Worm (Caenorhabditis elegans) whole organism, young adult: ENCODE data around the gene malt-1.

Source experiments
- B0019.2 ChIP-seq: fragments of 200-800 bp; sonication (Bioruptor generic); conservative IDR thresholded peaks from 2 replicates; pipeline ENCODE4 v1.3.6; 2022; ENCODE audit warnings: missing genetic modification reagents, missing genetic modification characterization, missing compliant biosample characterization
- F37B4.10 ChIP-seq: fragments of 200-800 bp; sonication (Bioruptor generic); IDR thresholded peaks from 2 replicates; pipeline ENCODE4 v1.3.6; 2022; ENCODE audit warnings: missing genetic modification characterization, missing compliant biosample characterization
- F49E8.2 ChIP-seq: sonication (generic microtip); optimal IDR thresholded peaks from 3 replicates; lab custom pipeline; 2017; ENCODE audit warnings: missing genetic modification characterization, mild to moderate bottlenecking, missing compliant biosample characterization, antibody characterized with exemption, moderate library complexity; ENCODE audit not compliant: insufficient read depth
- K12H6.12 ChIP-seq: fragments of 200-800 bp; sonication (Bioruptor generic); optimal IDR thresholded peaks from 2 replicates; lab custom pipeline; 2018; ENCODE audit warnings: mild to moderate bottlenecking, missing genetic modification characterization, missing compliant biosample characterization
- ZK185.1 ChIP-seq: sonication (generic microtip); optimal IDR thresholded peaks from 2 replicates; lab custom pipeline; 2016; ENCODE audit warnings: mild to moderate bottlenecking, missing genetic modification characterization, missing compliant biosample characterization; ENCODE audit not compliant: poor library complexity, severe bottlenecking
- ama-1 ChIP-seq, 3 experiments: fragments of 150-350 bp in 1 of 3; sonication (generic microtip) in 2 of 3; optimal IDR thresholded peaks; 2 replicates each; lab custom pipeline; 2014 to 2018; ENCODE audit warnings: missing biosample characterization in 2 of 3, missing genetic modification characterization in 2 of 3, missing genetic modification reagents in 2 of 3
- atf-7 ChIP-seq: sonication (generic microtip); optimal IDR thresholded peaks from 2 replicates; lab custom pipeline; 2017; ENCODE audit warnings: mild to moderate bottlenecking, missing genetic modification characterization, missing compliant biosample characterization
- attf-5 ChIP-seq: fragments of 200-800 bp; sonication (Bioruptor generic); optimal IDR thresholded peaks from 2 replicates; lab custom pipeline; 2018; ENCODE audit warnings: mild to moderate bottlenecking, missing genetic modification characterization, missing compliant biosample characterization
- cebp-1 ChIP-seq, 2 experiments: fragments of 200-800 bp in 1 of 2; sonication (Bioruptor generic) in 1 of 2; sonication (generic microtip) in 1 of 2; IDR thresholded peaks in 1 of 2; optimal IDR thresholded peaks in 1 of 2; 2 replicates each; pipeline versions ENCODE4 v1.3.6 to Lab custom; 2017 to 2022; ENCODE audit warnings: missing compliant biosample characterization in 2 of 2, missing genetic modification characterization in 2 of 2, mild to moderate bottlenecking in 1 of 2, missing genetic modification reagents in 1 of 2, moderate library complexity in 1 of 2
- ceh-27 ChIP-seq: fragments of 200-800 bp; sonication (Bioruptor generic); optimal IDR thresholded peaks from 2 replicates; lab custom pipeline; 2018; ENCODE audit warnings: mild to moderate bottlenecking, missing genetic modification characterization, moderate library complexity, missing compliant biosample characterization
- die-1 ChIP-seq: sonication (generic microtip); optimal IDR thresholded peaks from 2 replicates; lab custom pipeline; 2016; ENCODE audit warnings: missing genotype, mild to moderate bottlenecking, missing genetic modification characterization, missing compliant biosample characterization
- dox-1 ChIP-seq: fragments of 200-800 bp; sonication (Bioruptor generic); IDR thresholded peaks from 2 replicates; pipeline ENCODE4 v1.3.6; 2022; ENCODE audit warnings: missing genetic modification reagents, missing genetic modification characterization, missing compliant biosample characterization
- egrh-3 ChIP-seq: fragments of 200-800 bp; sonication (Bioruptor generic); IDR thresholded peaks from 2 replicates; pipeline ENCODE4 v1.3.6; 2022; ENCODE audit warnings: missing genetic modification reagents, missing genetic modification characterization, missing compliant biosample characterization
- ets-4 ChIP-seq: fragments of 200-800 bp; sonication (Bioruptor generic); optimal IDR thresholded peaks from 2 replicates; lab custom pipeline; 2018; ENCODE audit warnings: mild to moderate bottlenecking, missing genetic modification characterization, missing compliant biosample characterization
- gei-17 ChIP-seq: fragments of 200-800 bp; sonication (Bioruptor generic); optimal IDR thresholded peaks from 2 replicates; lab custom pipeline; 2018; ENCODE audit warnings: mild to moderate bottlenecking, missing genetic modification characterization, missing compliant biosample characterization
- him-1 ChIP-seq: sonication (generic microtip); optimal IDR thresholded peaks from 2 replicates; lab custom pipeline; 2016; ENCODE audit warnings: missing genotype, missing genetic modification reagents, missing genetic modification characterization, missing compliant biosample characterization
- hmg-1.2 ChIP-seq: fragments of 200-800 bp; sonication (Bioruptor generic); IDR thresholded peaks from 2 replicates; pipeline ENCODE4 v1.3.6; 2022; ENCODE audit warnings: missing genetic modification reagents, missing genetic modification characterization, missing compliant biosample characterization
- let-607 ChIP-seq, 2 experiments: fragments of 200-800 bp in 1 of 2; sonication (Bioruptor generic) in 1 of 2; sonication (generic microtip) in 1 of 2; optimal IDR thresholded peaks; 2 replicates each; lab custom pipeline; 2016 to 2018; ENCODE audit warnings: mild to moderate bottlenecking in 2 of 2, missing compliant biosample characterization in 2 of 2, missing genetic modification characterization in 2 of 2, moderate library complexity in 2 of 2, missing genotype in 1 of 2
- lin-26 ChIP-seq: fragments of 200-800 bp; sonication (Bioruptor generic); IDR thresholded peaks from 2 replicates; pipeline ENCODE4 v1.3.6; 2022; ENCODE audit warnings: missing genetic modification reagents, missing genetic modification characterization, missing compliant biosample characterization
- lin-40 ChIP-seq: sonication (generic microtip); optimal IDR thresholded peaks from 2 replicates; lab custom pipeline; 2016; ENCODE audit warnings: missing genetic modification characterization, mild to moderate bottlenecking, missing compliant biosample characterization, missing genotype, missing genetic modification reagents
- lin-54 ChIP-seq: fragments of 200-800 bp; sonication (Bioruptor generic); optimal IDR thresholded peaks from 2 replicates; lab custom pipeline; 2018; ENCODE audit warnings: mild to moderate bottlenecking, missing genetic modification characterization, missing compliant biosample characterization
- lir-1 ChIP-seq: fragments of 200-800 bp; sonication (Bioruptor generic); conservative IDR thresholded peaks from 2 replicates; pipeline ENCODE4 v1.3.6; 2022; ENCODE audit warnings: missing genetic modification reagents, missing genetic modification characterization, missing compliant biosample characterization
- madf-10 ChIP-seq: sonication (generic microtip); optimal IDR thresholded peaks from 2 replicates; lab custom pipeline; 2016; ENCODE audit warnings: mild to moderate bottlenecking, missing genetic modification characterization, missing compliant biosample characterization
- mcd-1 ChIP-seq: fragments of 200-800 bp; sonication (Bioruptor generic); IDR thresholded peaks from 2 replicates; pipeline ENCODE4 v1.3.6; 2022; ENCODE audit warnings: missing genetic modification reagents, missing genetic modification characterization, missing compliant biosample characterization
- nfyb-1 ChIP-seq: fragments of 200-800 bp; sonication (Bioruptor generic); IDR thresholded peaks from 2 replicates; pipeline ENCODE4 v1.3.6; 2022; ENCODE audit warnings: missing genetic modification reagents, missing genetic modification characterization, missing compliant biosample characterization
- nhr-120 ChIP-seq: fragments of 200-800 bp; sonication (Bioruptor generic); IDR thresholded peaks from 2 replicates; pipeline ENCODE4 v1.3.6; 2022; ENCODE audit warnings: missing genetic modification characterization, missing compliant biosample characterization
- nhr-80 ChIP-seq: sonication (generic microtip); optimal IDR thresholded peaks from 2 replicates; lab custom pipeline; 2016; ENCODE audit warnings: missing genetic modification characterization, missing compliant biosample characterization
- nhr-90 ChIP-seq: sonication (generic microtip); optimal IDR thresholded peaks from 2 replicates; lab custom pipeline; 2016; ENCODE audit warnings: missing genotype, mild to moderate bottlenecking, missing genetic modification characterization, missing compliant biosample characterization
- pbrm-1 ChIP-seq: fragments of 200-800 bp; sonication (Bioruptor generic); IDR thresholded peaks from 2 replicates; pipeline ENCODE4 v1.3.6; 2022; ENCODE audit warnings: missing genetic modification reagents, missing genetic modification characterization, missing compliant biosample characterization
- pha-4 ChIP-seq: fragments of 150-350 bp; sonication (generic microtip); optimal IDR thresholded peaks from 2 replicates; lab custom pipeline; 2014; ENCODE audit warnings: missing biosample characterization, missing genetic modification reagents, missing genetic modification characterization
- rcor-1 ChIP-seq: fragments of 200-800 bp; sonication (Bioruptor generic); IDR thresholded peaks from 2 replicates; pipeline ENCODE4 v1.3.6; 2022; ENCODE audit warnings: missing genetic modification reagents, missing genetic modification characterization, missing compliant biosample characterization
- rec-8 ChIP-seq, 2 experiments: sonication (generic microtip); optimal IDR thresholded peaks; 2 replicates each; lab custom pipeline; 2016; ENCODE audit warnings: mild to moderate bottlenecking in 2 of 2, missing genetic modification characterization in 2 of 2, missing genetic modification reagents in 2 of 2, missing genotype in 2 of 2, missing biosample characterization in 1 of 2, missing compliant biosample characterization in 1 of 2, moderate library complexity in 1 of 2
- snpc-3.4 ChIP-seq: sonication (generic microtip); optimal IDR thresholded peaks from 2 replicates; lab custom pipeline; 2017; ENCODE audit warnings: missing genetic modification characterization, mild to moderate bottlenecking, missing compliant biosample characterization, antibody characterized with exemption, moderate library complexity, missing genotype, missing genetic modification reagents
- snpc-4 ChIP-seq, 5 experiments: fragments of 150-350 bp in 1 of 5; sonication (generic microtip) in 4 of 5; optimal IDR thresholded peaks; 2 replicates each; lab custom pipeline; 2014 to 2018; ENCODE audit warnings: missing genetic modification characterization in 5 of 5, missing biosample characterization in 3 of 5, antibody characterized with exemption in 2 of 5, mild to moderate bottlenecking in 2 of 5, missing compliant biosample characterization in 2 of 5, missing genotype in 2 of 5, moderate library complexity in 2 of 5, missing genetic modification reagents in 1 of 5
- ztf-18 ChIP-seq: sonication (generic microtip); optimal IDR thresholded peaks from 2 replicates; lab custom pipeline; 2016; ENCODE audit warnings: missing genotype, mild to moderate bottlenecking, missing genetic modification characterization, missing compliant biosample characterization
- ztf-22 ChIP-seq: fragments of 200-800 bp; sonication (Bioruptor generic); optimal IDR thresholded peaks from 2 replicates; lab custom pipeline; 2018; ENCODE audit warnings: mild to moderate bottlenecking, missing genetic modification characterization, moderate library complexity, missing compliant biosample characterization
- ztf-25 ChIP-seq: fragments of 200-800 bp; sonication (Bioruptor generic); IDR thresholded peaks from 2 replicates; pipeline ENCODE4 v1.3.6; 2022; ENCODE audit warnings: missing genetic modification reagents, missing genetic modification characterization, missing compliant biosample characterization
- ztf-3 ChIP-seq: fragments of 200-800 bp; sonication (Bioruptor generic); optimal IDR thresholded peaks from 2 replicates; lab custom pipeline; 2018; ENCODE audit warnings: mild to moderate bottlenecking, missing genetic modification characterization, missing compliant biosample characterization

malt-1 gene

ce11 chrII:6927034-6927433, 24.1 kb downstream of the malt-1 start:
- no peak for TF ChIP-seq lin-26
- TF ChIP-seq him-1 = no peak
- peak; percentile 37 for TF ChIP-seq atf-7
- TF ChIP-seq F37B4.10 = 0 out of 2 replicates have a peak, but pooled peaks have one; percentile 8

- TF ChIP-seq attf-5 (GFP tag; lab: Kevin White, UChicago) = peak; percentile 73
- TF ChIP-seq nhr-80 (tag; lab: Kevin White, UChicago) = peak; percentile 95
- peak; percentile 32 for TF ChIP-seq ztf-22 (GFP tag; lab: Kevin White, UChicago)
- TF ChIP-seq lin-40 (tag; lab: Kevin White, UChicago) = peak; percentile 74
- TF ChIP-seq nhr-90 = peak; percentile 29
- TF ChIP-seq ama-1 (optimal IDR thresholded peaks at IDR 0.05; lab: Kevin White, UChicago) = no peak
- TF ChIP-seq ama-1 (GFP tag; optimal IDR thresholded peaks at IDR 0.05; lab: Kevin White, UChicago) = no peak
- TF ChIP-seq lir-1 (GFP tag; lab: Robert Waterston, UW) = 0 out of 2 replicates have a peak, but pooled peaks have one; percentile 40
- peak; percentile 68; the same call in 1 of the 2 replicates for TF ChIP-seq dox-1 (GFP tag; lab: Robert Waterston, UW)
- TF ChIP-seq lin-54 (GFP tag; lab: Kevin White, UChicago) = peak; percentile 41
- TF ChIP-seq ets-4 (GFP tag; lab: Kevin White, UChicago) = peak; percentile 39
- TF ChIP-seq ztf-25 = no peak
- TF ChIP-seq ceh-27 (GFP tag; lab: Kevin White, UChicago) = peak; percentile 45
- no peak for TF ChIP-seq rec-8 (tag; optimal IDR thresholded peaks at IDR 0.05; lab: Kevin White, UChicago)
- TF ChIP-seq F37B4.10 = no peak
- peak; percentile 46; the same call in 1 of the 2 replicates for TF ChIP-seq nfyb-1
- peak; percentile 76 for TF ChIP-seq egrh-3 (GFP tag; lab: Robert Waterston, UW)
- no peak for TF ChIP-seq B0019.2 (GFP tag; lab: Robert Waterston, UW)
- no peak for TF ChIP-seq cebp-1 (GFP tag; IDR thresholded peaks at IDR 0.05; lab: Robert Waterston, UW)
- peak; percentile 76 for TF ChIP-seq cebp-1 (tag; optimal IDR thresholded peaks at IDR 0.05; lab: Kevin White, UChicago)
- TF ChIP-seq madf-10 (tag; lab: Kevin White, UChicago) = peak; percentile 63
- peak in 1 of 2 experiments; percentile 32 for TF ChIP-seq let-607 (tag; optimal IDR thresholded peaks at IDR 0.05; lab: Kevin White, UChicago)
- TF ChIP-seq K12H6.12 = peak; percentile 66
- no peak for TF ChIP-seq nhr-120
- TF ChIP-seq snpc-4 (GFP tag; optimal IDR thresholded peaks at IDR 0.05; lab: Kevin White, UChicago) = no peak
- TF ChIP-seq snpc-4 (tag; optimal IDR thresholded peaks at IDR 0.05; lab: Kevin White, UChicago) = peak in 3 of 4 experiments; percentile 11 to 54 (median 23)
- no peak for TF ChIP-seq F49E8.2 (tag; lab: Kevin White, UChicago)
- peak; percentile 8 for TF ChIP-seq gei-17
- TF ChIP-seq die-1 (tag; lab: Kevin White, UChicago) = no peak
- TF ChIP-seq pbrm-1 (GFP tag; lab: Robert Waterston, UW) = peak; percentile 39; the same call in 1 of the 2 replicates
- peak; percentile 8 for TF ChIP-seq ZK185.1 (tag; lab: Kevin White, UChicago)
- 0 out of 2 replicates have a peak, but pooled peaks have one; percentile 30 for TF ChIP-seq rcor-1 (GFP tag; lab: Robert Waterston, UW)
- peak; percentile 21 for TF ChIP-seq ztf-18 (tag; lab: Kevin White, UChicago)
- TF ChIP-seq atf-7 = peak; percentile 47
- no peak for TF ChIP-seq ztf-3 (GFP tag; lab: Kevin White, UChicago)
- peak; percentile 21 for TF ChIP-seq pha-4 (tag; lab: Kevin White, UChicago)
- TF ChIP-seq hmg-1.2 (GFP tag; lab: Robert Waterston, UW) = peak; percentile 89
- TF ChIP-seq snpc-3.4 (tag; lab: Kevin White, UChicago) = no peak
- peak; percentile 52 for TF ChIP-seq mcd-1
These were observed 24.6 kb downstream of the malt-1 start for ce11 chrII:6926488-6926887.
